Fruit fly (Drosophila melanogaster): Measurements from ENCODE around the gene CG3982.
A peak's percentile ranks its signal among the peaks of the same experiment; 100 is the strongest.

CG3982 gene

dm6 chr3L:9417288-9417687, at the start of gene CG3982:
TSS of gene CG3982 (minus strand) at chr3L:9417388.
- TF ChIP-seq CG17801 (GFP tag; optimal IDR thresholded peaks at IDR 0.05; ENCODE audit: partially characterized antibody) = no peak

- TF ChIP-seq CG17801 (GFP tag; optimal IDR thresholded peaks at IDR 0.05; ENCODE audit: partially characterized antibody) = no peak
Observed at dm6 chr3L:9466595-9466994, 49.4 kb upstream of the CG3982 start.

DNA sequence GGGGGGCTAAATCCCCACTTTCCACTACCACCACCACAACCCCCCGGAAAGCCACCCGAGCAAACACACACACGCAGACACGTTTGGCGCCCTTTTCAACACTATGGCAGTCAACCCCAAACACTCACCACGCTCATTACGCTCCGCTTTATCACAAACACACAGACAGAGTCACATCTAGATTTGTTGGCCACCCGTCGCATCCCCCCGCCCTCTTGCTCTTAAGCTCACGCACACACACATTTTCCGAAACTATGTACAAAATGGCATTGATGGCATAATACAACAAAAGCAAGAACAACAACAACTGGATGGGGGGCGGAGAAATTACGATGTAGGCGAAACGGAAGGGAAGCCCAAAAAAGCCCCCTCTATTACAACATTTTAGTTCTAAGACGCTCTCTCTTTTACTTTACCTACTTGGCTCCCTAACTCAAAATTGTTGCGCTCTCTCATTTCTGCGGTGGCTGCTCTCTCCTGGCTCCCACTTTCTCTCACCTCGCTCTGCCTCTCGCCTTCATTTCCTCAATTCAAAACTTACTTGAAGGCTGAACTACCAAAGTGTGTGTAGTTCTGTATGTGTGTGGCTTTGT, 48.6 kb upstream of the CG3982 start:
- no peak for TF ChIP-seq CG17801 (GFP tag; optimal IDR thresholded peaks at IDR 0.05; ENCODE audit: partially characterized antibody)

dm6 chr3L:9462794-9463193, 45.6 kb upstream of the CG3982 start:
- no peak for TF ChIP-seq CG17801 (GFP tag; optimal IDR thresholded peaks at IDR 0.05; ENCODE audit: partially characterized antibody)

- TF ChIP-seq CG17801 (GFP tag; optimal IDR thresholded peaks at IDR 0.05; ENCODE audit: partially characterized antibody) = peak; percentile 89
Observed at dm6 chr3L:9462247-9462769, 45.1 kb upstream of the CG3982 start.

DNA sequence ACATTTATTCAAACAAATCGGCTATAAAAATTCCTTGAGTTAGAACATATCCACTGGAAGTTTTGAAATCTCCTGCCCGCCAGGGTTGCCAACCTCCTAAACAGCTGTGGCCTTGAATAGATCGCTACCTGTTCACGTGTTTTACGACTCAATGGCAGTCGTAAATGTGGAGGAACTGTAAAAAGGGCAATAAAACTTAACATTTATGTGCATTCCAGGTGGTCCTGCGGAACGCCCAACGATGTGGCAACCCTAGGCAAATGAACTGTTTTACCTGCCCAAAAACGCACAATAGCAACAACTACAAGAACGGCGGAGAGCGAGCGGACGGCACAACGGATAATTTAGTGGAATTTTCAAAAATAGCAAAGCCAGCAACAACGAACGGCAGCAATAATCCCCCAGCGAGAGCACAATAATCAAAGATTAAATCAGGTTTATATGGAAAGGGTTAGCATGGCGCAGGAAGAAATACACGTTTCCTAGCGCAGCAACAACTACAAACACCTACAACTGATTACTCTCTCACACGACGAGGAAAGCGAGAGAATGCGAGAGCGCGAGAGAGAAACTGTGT, 44.6 kb upstream of the CG3982 start:
- no peak for TF ChIP-seq CG17801 (GFP tag; optimal IDR thresholded peaks at IDR 0.05; ENCODE audit: partially characterized antibody)

DNA sequence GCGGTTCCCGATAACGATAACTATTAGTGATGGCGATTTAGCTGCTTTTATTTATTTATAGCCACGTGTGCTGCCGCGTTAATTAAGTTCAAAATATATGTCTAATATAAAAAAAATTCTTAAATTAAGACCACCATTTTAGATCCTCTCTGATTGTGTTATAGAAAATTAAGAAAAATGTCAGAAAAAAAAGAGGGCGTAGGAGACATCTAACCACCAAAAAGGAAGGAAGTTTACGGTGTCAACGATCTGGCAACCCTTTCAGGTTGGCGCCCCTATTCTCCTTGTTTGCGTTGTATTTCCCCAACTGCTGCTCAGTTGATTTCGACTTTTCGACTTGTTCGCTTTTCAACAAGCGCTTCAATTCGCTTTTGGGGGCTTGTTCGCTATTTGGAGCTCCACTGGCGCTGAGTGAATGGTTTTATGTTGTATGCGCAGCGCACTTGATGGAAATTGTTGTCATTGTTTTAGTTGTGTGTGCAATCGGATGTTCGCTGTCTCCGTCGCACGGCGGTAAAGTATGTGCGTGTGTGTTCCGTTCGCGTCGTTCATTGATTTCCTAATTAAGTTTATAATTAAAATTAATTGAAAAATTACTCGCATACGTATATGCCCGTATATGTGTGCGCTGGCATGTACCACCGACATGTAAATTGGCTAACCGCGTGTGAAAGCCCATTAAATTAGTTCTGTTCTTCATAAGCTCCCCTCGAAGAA, 43.7 kb upstream of the CG3982 start, which contains the start of the genes CG3434 and CG44838:
Gene CG3434, minus strand, starts transcription at position 25 of the 717 bp plus-strand sequence.
Gene CG44838, plus strand, starts transcription at position 276 of the 717 bp plus-strand sequence.
- peak; percentile 82 for TF ChIP-seq CG17801 (GFP tag; optimal IDR thresholded peaks at IDR 0.05; ENCODE audit: partially characterized antibody)

dm6 chr3L:9457619-9458092, 40.5 kb upstream of the CG3982 start, which contains the start of gene CG3437:
TSS of gene CG3437 (minus strand) at chr3L:9457669.
- TF ChIP-seq CG17801 (GFP tag; optimal IDR thresholded peaks at IDR 0.05; ENCODE audit: partially characterized antibody) = peak; percentile 94

DNA sequence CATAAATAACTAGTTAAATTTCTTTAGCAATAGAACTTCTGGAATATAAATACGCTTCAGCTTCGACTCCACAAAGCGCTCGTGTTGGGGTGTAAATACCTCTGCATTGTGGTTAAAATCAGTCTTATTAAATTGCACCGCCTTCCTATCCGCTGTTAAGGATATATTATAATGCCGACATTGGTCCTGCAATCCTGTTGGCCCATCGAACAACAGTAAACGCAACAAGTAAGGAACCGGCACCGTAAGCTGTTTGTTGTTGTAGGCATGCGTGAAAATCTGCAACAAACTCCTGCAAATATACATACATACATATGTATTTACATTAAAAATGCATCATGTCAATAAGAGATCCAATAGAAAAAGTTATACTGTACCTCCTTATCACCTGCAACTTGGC, 39.2 kb upstream of the CG3982 start:
- TF ChIP-seq CG17801 (GFP tag; optimal IDR thresholded peaks at IDR 0.05; ENCODE audit: partially characterized antibody) = no peak

dm6 chr3L:9455819-9456388, 38.7 kb upstream of the CG3982 start, which contains the start of the genes phol and CG3552:
TSS of gene phol (minus strand) at chr3L:9456281.
TSS of gene CG3552 (plus strand) at chr3L:9456318.
- peak; percentile 9 for TF ChIP-seq CG17801 (GFP tag; optimal IDR thresholded peaks at IDR 0.05; ENCODE audit: partially characterized antibody)

DNA sequence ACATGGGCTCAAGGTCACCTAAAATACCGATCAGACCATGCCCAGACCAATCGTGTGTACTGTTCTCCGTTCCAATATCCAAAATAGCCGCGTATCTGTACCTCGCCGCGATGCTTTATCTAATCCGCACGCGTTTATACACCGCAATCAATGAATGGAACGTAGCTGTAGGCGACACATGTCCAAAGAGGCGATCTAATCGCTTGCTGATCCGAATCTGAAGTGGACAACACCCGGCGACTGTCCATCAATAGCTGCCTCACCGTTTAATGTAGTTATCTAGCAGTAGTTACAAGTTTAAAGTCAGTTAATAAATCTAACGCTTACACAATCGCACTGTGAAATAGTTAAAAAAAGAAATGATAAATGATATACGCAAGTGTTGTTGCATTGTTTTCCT, 35.2 kb upstream of the CG3982 start:
- TF ChIP-seq CG17801 (GFP tag; optimal IDR thresholded peaks at IDR 0.05; ENCODE audit: partially characterized antibody) = no peak

dm6 chr3L:9451522-9452118, 34.4 kb upstream of the CG3982 start, which contains the start of the genes CG3448 and ghi:
TSS of gene CG3448 (minus strand) at chr3L:9451572.
TSS of gene ghi (plus strand) at chr3L:9451876.
- peak; percentile 73 for TF ChIP-seq CG17801 (GFP tag; optimal IDR thresholded peaks at IDR 0.05; ENCODE audit: partially characterized antibody)

dm6 chr3L:9447239-9447777, 30.1 kb upstream of the CG3982 start:
- TF ChIP-seq CG17801 (GFP tag; optimal IDR thresholded peaks at IDR 0.05; ENCODE audit: partially characterized antibody) = peak; percentile 39

DNA sequence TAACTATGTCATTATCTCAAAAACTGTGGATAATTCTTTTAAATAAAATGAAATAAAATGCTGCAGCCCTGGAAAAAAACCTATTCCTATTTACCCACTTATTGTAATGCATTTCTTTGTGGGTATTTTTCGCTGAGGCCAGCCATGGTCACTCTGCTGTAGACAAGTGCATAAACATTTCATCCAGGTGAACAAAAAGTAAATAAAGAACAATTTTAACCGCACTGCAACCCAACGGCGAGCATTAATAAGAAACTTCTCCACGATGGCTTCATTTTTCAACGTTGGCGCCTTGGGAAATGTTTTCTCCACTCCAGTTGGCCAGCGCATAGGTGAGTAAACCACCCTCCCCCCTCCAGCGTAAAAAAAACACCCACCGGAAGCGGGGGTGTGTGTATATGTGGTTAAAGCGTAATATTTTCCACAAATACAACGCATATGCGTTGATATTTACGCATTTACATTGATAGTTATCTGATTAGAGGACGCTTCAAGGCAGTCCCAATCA, 29.6 kb upstream of the CG3982 start, which contains the start of gene CG3529:
Gene CG3529, plus strand, starts transcription at position 134 of the 508 bp plus-strand sequence.
- TF ChIP-seq CG17801 (GFP tag; optimal IDR thresholded peaks at IDR 0.05; ENCODE audit: partially characterized antibody) = peak; percentile 10

Data from ovary, adult (tissue).